Fruit fly (Drosophila melanogaster) whole organism, prepupa: ENCODE measurements around the gene Cyp6d4.

Experiments used
- Blimp-1 ChIP-seq: fragments of 200-800 bp; sonication (Bioruptor generic); optimal IDR thresholded peaks from 3 replicates; lab custom pipeline; 2017; ENCODE audit warnings: missing biosample characterization, missing genetic modification characterization, mild to moderate bottlenecking, moderate library complexity, missing genetic modification reagents
- CG10631 ChIP-seq: fragments of 200-800 bp; sonication (Bioruptor generic); optimal IDR thresholded peaks from 2 replicates; lab custom pipeline; 2016; ENCODE audit warnings: missing biosample characterization, missing genetic modification characterization
- CG11294 ChIP-seq: fragments of 200-800 bp; sonication (Bioruptor generic); IDR thresholded peaks from 2 replicates; pipeline ENCODE4 v1.3.6; 2022; ENCODE audit warnings: missing biosample characterization, missing genetic modification characterization
- CG11762 ChIP-seq: fragments of 200-800 bp; sonication (Bioruptor generic); optimal IDR thresholded peaks from 3 replicates; lab custom pipeline; 2016; ENCODE audit warnings: missing biosample characterization, missing genetic modification characterization; ENCODE audit not compliant: insufficient read depth
- CG11902 ChIP-seq: fragments of 200-800 bp; sonication (Bioruptor generic); optimal IDR thresholded peaks from 3 replicates; lab custom pipeline; 2016; ENCODE audit warnings: missing biosample characterization, missing genetic modification characterization
- CG1621 ChIP-seq: fragments of 200-800 bp; sonication (Bioruptor generic); optimal IDR thresholded peaks from 3 replicates; lab custom pipeline; 2018; ENCODE audit warnings: missing biosample characterization, mild to moderate bottlenecking, missing genetic modification characterization
- CG16779 ChIP-seq: fragments of 200-800 bp; sonication (Bioruptor generic); optimal IDR thresholded peaks from 3 replicates; lab custom pipeline; 2017; ENCODE audit warnings: missing biosample characterization, mild to moderate bottlenecking, missing genetic modification characterization
- CG3032 ChIP-seq: fragments of 200-800 bp; optimal IDR thresholded peaks from 2 replicates; lab custom pipeline; 2019; ENCODE audit warnings: missing biosample characterization, mild to moderate bottlenecking, missing genetic modification characterization, moderate library complexity
- CG34406 ChIP-seq: fragments of 200-800 bp; sonication (Bioruptor generic); optimal IDR thresholded peaks from 3 replicates; lab custom pipeline; 2016; ENCODE audit warnings: missing biosample characterization, missing genetic modification characterization
- CG3919 ChIP-seq: fragments of 200-800 bp; sonication (Bioruptor generic); optimal IDR thresholded peaks from 3 replicates; lab custom pipeline; 2016; ENCODE audit warnings: missing biosample characterization, missing genetic modification characterization
- CG6276 ChIP-seq: fragments of 200-800 bp; sonication (Bioruptor generic); optimal IDR thresholded peaks from 2 replicates; lab custom pipeline; 2017; ENCODE audit warnings: missing biosample characterization, mild to moderate bottlenecking, missing genetic modification characterization
- CG6808 ChIP-seq: fragments of 200-800 bp; sonication (Bioruptor generic); optimal IDR thresholded peaks from 3 replicates; lab custom pipeline; 2017; ENCODE audit warnings: missing biosample characterization, missing genetic modification characterization, mild to moderate bottlenecking, moderate library complexity, missing genetic modification reagents
- CG6854 ChIP-seq: fragments of 200-800 bp; sonication (Bioruptor generic); optimal IDR thresholded peaks from 2 replicates; lab custom pipeline; 2017; ENCODE audit warnings: missing biosample characterization, mild to moderate bottlenecking, missing genetic modification characterization
- CG8319 ChIP-seq: fragments of 200-800 bp; sonication (Bioruptor generic); optimal IDR thresholded peaks from 3 replicates; lab custom pipeline; 2016; ENCODE audit warnings: missing biosample characterization, missing genetic modification characterization
- CG8632 ChIP-seq: fragments of 200-800 bp; sonication (Bioruptor generic); optimal IDR thresholded peaks from 3 replicates; lab custom pipeline; 2016; ENCODE audit warnings: missing biosample characterization, missing genetic modification characterization
- CG9139 ChIP-seq: fragments of 200-800 bp; sonication (Bioruptor generic); optimal IDR thresholded peaks from 3 replicates; lab custom pipeline; 2017; ENCODE audit warnings: missing biosample characterization, mild to moderate bottlenecking, missing genetic modification characterization
- Eip78C ChIP-seq: fragments of 200-800 bp; sonication (Bioruptor generic); peaks from one replicate; lab custom pipeline; 2016; ENCODE audit warnings: missing biosample characterization, missing genetic modification characterization
- Eip93F ChIP-seq: fragments of 200-800 bp; sonication (Bioruptor generic); optimal IDR thresholded peaks from 2 replicates; lab custom pipeline; 2016; ENCODE audit warnings: missing biosample characterization, mild to moderate bottlenecking, missing genetic modification characterization
- Hr38 ChIP-seq: sonication (Bioruptor generic); optimal IDR thresholded peaks from 2 replicates; lab custom pipeline; 2016; ENCODE audit warnings: missing biosample characterization, missing genetic modification characterization
- Met ChIP-seq: fragments of 200-800 bp; sonication (Bioruptor generic); optimal IDR thresholded peaks from 3 replicates; lab custom pipeline; 2016; ENCODE audit warnings: missing biosample characterization, missing genetic modification characterization
- Sox14 ChIP-seq: fragments of 200-800 bp; sonication (Bioruptor generic); optimal IDR thresholded peaks from 3 replicates; lab custom pipeline; 2016; ENCODE audit warnings: missing biosample characterization, missing genetic modification characterization
- Sox15 ChIP-seq: fragments of 200-800 bp; sonication (Bioruptor generic); optimal IDR thresholded peaks from 3 replicates; lab custom pipeline; 2016; ENCODE audit warnings: missing biosample characterization, missing genetic modification characterization
- achi ChIP-seq: fragments of 200-800 bp; sonication (Bioruptor generic); optimal IDR thresholded peaks from 3 replicates; lab custom pipeline; 2016; ENCODE audit warnings: missing biosample characterization, missing genetic modification characterization
- acj6 ChIP-seq: fragments of 200-800 bp; sonication (Bioruptor generic); optimal IDR thresholded peaks from 3 replicates; lab custom pipeline; 2016; ENCODE audit warnings: missing biosample characterization, missing genetic modification characterization
- cyc ChIP-seq: fragments of 200-800 bp; sonication (Bioruptor generic); optimal IDR thresholded peaks from 3 replicates; lab custom pipeline; 2016; ENCODE audit warnings: missing biosample characterization, missing genetic modification characterization
- fd59A ChIP-seq: fragments of 200-800 bp; sonication (Bioruptor generic); optimal IDR thresholded peaks from 2 replicates; lab custom pipeline; 2017; ENCODE audit warnings: missing biosample characterization, mild to moderate bottlenecking, missing genetic modification characterization, missing genetic modification reagents
- fkh ChIP-seq: fragments of 200-800 bp; sonication (Bioruptor generic); optimal IDR thresholded peaks from 3 replicates; lab custom pipeline; 2017; ENCODE audit warnings: missing biosample characterization, mild to moderate bottlenecking, missing genetic modification characterization, moderate library complexity
- lz ChIP-seq: fragments of 200-800 bp; sonication (Bioruptor generic); optimal IDR thresholded peaks from 3 replicates; lab custom pipeline; 2016; ENCODE audit warnings: missing biosample characterization, missing genetic modification characterization
- pdm3 ChIP-seq: fragments of 200-800 bp; sonication (Bioruptor generic); optimal IDR thresholded peaks from 3 replicates; lab custom pipeline; 2016; ENCODE audit warnings: missing biosample characterization, missing genetic modification characterization
- salr ChIP-seq, 2 experiments: fragments of 200-800 bp; sonication (Bioruptor generic); optimal IDR thresholded peaks; 3 replicates each; lab custom pipeline; 2016 to 2018; ENCODE audit warnings: missing biosample characterization in 2 of 2, missing genetic modification characterization in 2 of 2, mild to moderate bottlenecking in 1 of 2
- spab ChIP-seq: fragments of 200-800 bp; sonication (Bioruptor generic); optimal IDR thresholded peaks from 2 replicates; lab custom pipeline; 2017; ENCODE audit warnings: missing biosample characterization, mild to moderate bottlenecking, missing genetic modification characterization, missing genetic modification reagents
- ss ChIP-seq, 2 experiments: fragments of 200-800 bp; sonication (Bioruptor generic); optimal IDR thresholded peaks; 2 replicates in 1 of 2; 3 replicates in 1 of 2; lab custom pipeline; 2017 to 2018; ENCODE audit warnings: mild to moderate bottlenecking in 2 of 2, missing biosample characterization in 2 of 2, missing genetic modification characterization in 2 of 2, moderate library complexity in 1 of 2
- svp ChIP-seq: fragments of 200-800 bp; sonication (Bioruptor generic); peaks from one replicate; lab custom pipeline; 2016; ENCODE audit warnings: missing biosample characterization, missing genetic modification characterization
- topi ChIP-seq: fragments of 200-800 bp; sonication (Bioruptor generic); optimal IDR thresholded peaks from 3 replicates; lab custom pipeline; 2016; ENCODE audit warnings: missing biosample characterization, missing genetic modification characterization
- vri ChIP-seq: fragments of 200-800 bp; sonication (Bioruptor generic); optimal IDR thresholded peaks from 3 replicates; lab custom pipeline; 2016; ENCODE audit warnings: missing biosample characterization, mild to moderate bottlenecking, missing genetic modification characterization

The Cyp6d4 gene

dm6 chr3R:22673528-22673959, 24.6 kb upstream of the Cyp6d4 start (continued):
- TF ChIP-seq CG11902 (GFP tag; lab: Kevin White, UChicago): peak; percentile 58
- no peak for TF ChIP-seq Hr38 (GFP tag; lab: Kevin White, UChicago)
- TF ChIP-seq CG6808: peak; percentile 77
- peak; percentile 35 for TF ChIP-seq fkh (GFP tag; lab: Kevin White, UChicago)
- TF ChIP-seq svp (GFP tag; lab: Kevin White, UChicago): peak; percentile 95
- TF ChIP-seq CG8632 (GFP tag; lab: Kevin White, UChicago): peak; percentile 62
- peak; percentile 59 to 75 for TF ChIP-seq ss (GFP tag; optimal IDR thresholded peaks at IDR 0.05; lab: Kevin White, UChicago)
- TF ChIP-seq CG11762 (GFP tag; lab: Kevin White, UChicago): peak; percentile 20
- TF ChIP-seq cyc (GFP tag; lab: Kevin White, UChicago): peak; percentile 80
- peak; percentile 85 for TF ChIP-seq lz (GFP tag; lab: Kevin White, UChicago)
- no peak for TF ChIP-seq CG3919 (GFP tag; lab: Kevin White, UChicago)
- TF ChIP-seq CG10631 (GFP tag; lab: Kevin White, UChicago): peak; percentile 60
- peak; percentile 51 for TF ChIP-seq Sox15 (GFP tag; lab: Kevin White, UChicago)
- peak; percentile 67 for TF ChIP-seq CG3032 (tag; lab: Kevin White, UChicago)
- TF ChIP-seq CG11294: no peak
- peak; percentile 83 for TF ChIP-seq Met

dm6 chr3R:22675447-22675846, 22.7 kb upstream of the Cyp6d4 start:
- no peak for TF ChIP-seq CG11902 (GFP tag; lab: Kevin White, UChicago)
- TF ChIP-seq Sox14 (GFP tag; lab: Kevin White, UChicago): no peak
- no peak for TF ChIP-seq CG34406
- TF ChIP-seq CG9139 (GFP tag; lab: Kevin White, UChicago): no peak
- no peak for TF ChIP-seq achi (GFP tag; lab: Kevin White, UChicago)
- no peak for TF ChIP-seq CG8319
- peak in 1 of 2 experiments; percentile 13 for TF ChIP-seq ss (GFP tag; optimal IDR thresholded peaks at IDR 0.05; lab: Kevin White, UChicago)
- peak; percentile 54 for TF ChIP-seq Eip78C (GFP tag; lab: Kevin White, UChicago)

dm6 chr3R:22684044-22684947, 13.8 kb upstream of the Cyp6d4 start:
- peak in 1 of 2 experiments; percentile 43 for TF ChIP-seq ss (GFP tag; optimal IDR thresholded peaks at IDR 0.05; lab: Kevin White, UChicago)
- TF ChIP-seq CG6854 (GFP tag; lab: Kevin White, UChicago): peak; percentile 47
- no peak for TF ChIP-seq fd59A (GFP tag; lab: Kevin White, UChicago)
- peak; percentile 73 for TF ChIP-seq vri (GFP tag; lab: Kevin White, UChicago)
- TF ChIP-seq Eip78C (GFP tag; lab: Kevin White, UChicago): peak; percentile 51
- TF ChIP-seq Blimp-1 (GFP tag; lab: Kevin White, UChicago): no peak
- TF ChIP-seq Sox14 (GFP tag; lab: Kevin White, UChicago): no peak
- peak; percentile 59 for TF ChIP-seq svp (GFP tag; lab: Kevin White, UChicago)
- peak; percentile 80 for TF ChIP-seq fkh (GFP tag; lab: Kevin White, UChicago)
- peak; percentile 58 for TF ChIP-seq Eip93F (GFP tag; lab: Kevin White, UChicago)

- TF ChIP-seq CG16779: no peak
- TF ChIP-seq pdm3 (GFP tag; lab: Kevin White, UChicago): no peak
- TF ChIP-seq CG3919 (GFP tag; lab: Kevin White, UChicago): no peak
- TF ChIP-seq spab (GFP tag; lab: Kevin White, UChicago): no peak
- no peak for TF ChIP-seq CG34406
- no peak for TF ChIP-seq Sox14 (GFP tag; lab: Kevin White, UChicago)
- no peak for TF ChIP-seq Eip93F (GFP tag; lab: Kevin White, UChicago)
- TF ChIP-seq acj6 (GFP tag; lab: Kevin White, UChicago): no peak
- no peak for TF ChIP-seq ss (GFP tag; optimal IDR thresholded peaks at IDR 0.05; lab: Kevin White, UChicago)
- no peak for TF ChIP-seq cyc (GFP tag; lab: Kevin White, UChicago)
- no peak for TF ChIP-seq CG6276 (GFP tag; lab: Kevin White, UChicago)
- TF ChIP-seq svp (GFP tag; lab: Kevin White, UChicago): no peak
- no peak for TF ChIP-seq CG1621
- TF ChIP-seq CG8319: no peak
- TF ChIP-seq salr (GFP tag; optimal IDR thresholded peaks at IDR 0.05; lab: Kevin White, UChicago): no peak
- TF ChIP-seq topi (GFP tag; lab: Kevin White, UChicago): no peak
Observed at dm6 chr3R:22684948-22685253, 13.2 kb upstream of the Cyp6d4 start.
